Worm (Caenorhabditis elegans) whole organism, L4/young adult: ENCODE results near the gene mpk-1.
A peak's percentile ranks its signal among the peaks of the same experiment; 100 is the strongest.

Source experiments
- W03F9.2 ChIP-seq: fragments of 150-350 bp; optimal IDR thresholded peaks from 2 replicates; lab custom pipeline; 2014; ENCODE audit warnings: missing biosample characterization, missing genetic modification characterization
- dao-5 ChIP-seq: sonication (generic microtip); optimal IDR thresholded peaks from 2 replicates; lab custom pipeline; 2016; ENCODE audit warnings: missing genotype, missing genetic modification characterization, moderate library complexity, missing compliant biosample characterization
- him-1 ChIP-seq: sonication (generic microtip); optimal IDR thresholded peaks from 2 replicates; lab custom pipeline; 2016; ENCODE audit warnings: missing genotype, missing genetic modification reagents, missing genetic modification characterization, missing compliant biosample characterization

mpk-1 gene

ce11 chrIII:4241181-4241580 lies 13.3 kb upstream of the mpk-1 start:
- no peak for TF ChIP-seq W03F9.2 (tag; lab: Kevin White, UChicago)
- TF ChIP-seq dao-5 = no peak
- no peak for TF ChIP-seq him-1 (tag; lab: Kevin White, UChicago)

ce11 chrIII:4240126-4240525 lies 12.2 kb upstream of the mpk-1 start:
- TF ChIP-seq W03F9.2 (tag; lab: Kevin White, UChicago) (no peak), him-1 (tag; lab: Kevin White, UChicago) (no peak), dao-5 (no peak)

- peak; percentile 31 for TF ChIP-seq him-1 (tag; lab: Kevin White, UChicago)
- TF ChIP-seq dao-5 = no peak
- TF ChIP-seq W03F9.2 (tag; lab: Kevin White, UChicago) = peak; percentile 68
Observed at ce11 chrIII:4237660-4238059, 9.8 kb upstream of the mpk-1 start.

ce11 chrIII:4236178-4236577 lies 8.3 kb upstream of the mpk-1 start:
- TF ChIP-seq W03F9.2 (tag; lab: Kevin White, UChicago) = no peak
- no peak for TF ChIP-seq dao-5
- TF ChIP-seq him-1 (tag; lab: Kevin White, UChicago) = no peak

ce11 chrIII:4234642-4235295 lies 6.9 kb upstream of the mpk-1 start:
- TF ChIP-seq W03F9.2 (tag; lab: Kevin White, UChicago) = no peak
- TF ChIP-seq dao-5 = no peak
- no peak for TF ChIP-seq him-1 (tag; lab: Kevin White, UChicago)

- TF ChIP-seq him-1 (tag; lab: Kevin White, UChicago) = no peak
- no peak for TF ChIP-seq W03F9.2 (tag; lab: Kevin White, UChicago)
- no peak for TF ChIP-seq dao-5
Observed at ce11 chrIII:4232811-4233269, 4.9 kb upstream of the mpk-1 start, which contains the start of gene nhr-20. TSS of gene nhr-20 (minus strand) at chrIII:4233219.

- TF ChIP-seq W03F9.2 (tag; lab: Kevin White, UChicago) (no peak), him-1 (tag; lab: Kevin White, UChicago) (no peak), dao-5 (no peak)
Observed at ce11 chrIII:4231372-4231771, 3.5 kb upstream of the mpk-1 start.

- TF ChIP-seq him-1 (tag; lab: Kevin White, UChicago) (no peak), dao-5 (no peak), W03F9.2 (tag; lab: Kevin White, UChicago) (no peak)
Observed at ce11 chrIII:4230092-4230491, 2.2 kb upstream of the mpk-1 start.

- TF ChIP-seq dao-5 (no peak), him-1 (tag; lab: Kevin White, UChicago) (no peak), W03F9.2 (tag; lab: Kevin White, UChicago) (no peak)
Observed at ce11 chrIII:4228841-4229240, 933 bp upstream of the mpk-1 start, which contains the start of gene F43C1.5. TSS of gene F43C1.5 (plus strand) at chrIII:4229141.

ce11 chrIII:4227363-4227762 lies 545 bp downstream of the mpk-1 start:
- no peak for TF ChIP-seq W03F9.2 (tag; lab: Kevin White, UChicago)
- TF ChIP-seq dao-5 = no peak
- TF ChIP-seq him-1 (tag; lab: Kevin White, UChicago) = no peak

- no peak for TF ChIP-seq him-1 (tag; lab: Kevin White, UChicago)
- TF ChIP-seq W03F9.2 (tag; lab: Kevin White, UChicago) = no peak
- no peak for TF ChIP-seq dao-5
Observed at ce11 chrIII:4224722-4225121, 3.2 kb downstream of the mpk-1 start.

ce11 chrIII:4223668-4224127 lies 4.2 kb downstream of the mpk-1 start:
- TF ChIP-seq dao-5 (no peak), W03F9.2 (tag; lab: Kevin White, UChicago) (peak; percentile 41), him-1 (tag; lab: Kevin White, UChicago) (peak; percentile 71)

ce11 chrIII:4221527-4221926 lies 6.4 kb downstream of the mpk-1 start:
- TF ChIP-seq dao-5 = no peak
- TF ChIP-seq him-1 (tag; lab: Kevin White, UChicago) = no peak
- TF ChIP-seq W03F9.2 (tag; lab: Kevin White, UChicago) = no peak

ce11 chrIII:4220864-4221263 lies 7.0 kb downstream of the mpk-1 start:
- no peak for TF ChIP-seq him-1 (tag; lab: Kevin White, UChicago)
- TF ChIP-seq W03F9.2 (tag; lab: Kevin White, UChicago) = no peak
- no peak for TF ChIP-seq dao-5

- TF ChIP-seq W03F9.2 (tag; lab: Kevin White, UChicago) (no peak), dao-5 (no peak), him-1 (tag; lab: Kevin White, UChicago) (no peak)
Observed at ce11 chrIII:4210661-4211060, 17.2 kb downstream of the mpk-1 start.
